Fruit fly (Drosophila melanogaster) whole organism, embryonic: ENCODE results near the gene CG6277.

Source experiments
- CG12744 ChIP-seq: fragments of 200-800 bp; sonication (Bioruptor generic); optimal IDR thresholded peaks from 2 replicates; lab custom pipeline; 2016; ENCODE audit warnings: missing biosample characterization, missing genetic modification characterization
- CG16813 ChIP-seq: fragments of 200-800 bp; sonication (Bioruptor generic); IDR thresholded peaks from 3 replicates; pipeline ENCODE4 v1.3.6; 2022; ENCODE audit warnings: missing biosample characterization, missing genetic modification characterization; ENCODE audit not compliant: partially characterized antibody
- CG30403 ChIP-seq: fragments of 200-800 bp; sonication (Bioruptor generic); optimal IDR thresholded peaks from 3 replicates; lab custom pipeline; 2016; ENCODE audit warnings: missing biosample characterization, missing genetic modification characterization
- CG9876 ChIP-seq: fragments of 200-800 bp; sonication (Bioruptor generic); optimal IDR thresholded peaks from 2 replicates; lab custom pipeline; 2016; ENCODE audit warnings: missing biosample characterization, missing genetic modification characterization
- HmgZ ChIP-seq: fragments of 200-800 bp; sonication (Bioruptor generic); optimal IDR thresholded peaks from 2 replicates; lab custom pipeline; 2018; ENCODE audit warnings: missing biosample characterization, mild to moderate bottlenecking, missing genetic modification characterization
- Usf ChIP-seq: fragments of 200-800 bp; sonication (Bioruptor generic); optimal IDR thresholded peaks from 2 replicates; lab custom pipeline; 2017; ENCODE audit warnings: missing genotype, missing biosample characterization, missing genetic modification characterization
- abd-A ChIP-seq: fragments of 200-800 bp; sonication (Bioruptor generic); optimal IDR thresholded peaks from 3 replicates; lab custom pipeline; 2019; ENCODE audit warnings: missing biosample characterization, mild to moderate bottlenecking, missing genetic modification characterization, moderate library complexity
- br ChIP-seq: fragments of >200 bp; optimal IDR thresholded peaks from 2 replicates; lab custom pipeline; 2017
- crp ChIP-seq, 2 experiments: fragments of 200-800 bp; sonication (Bioruptor generic); optimal IDR thresholded peaks; 2 replicates in 1 of 2; 3 replicates in 1 of 2; lab custom pipeline; 2017; ENCODE audit warnings: missing biosample characterization in 2 of 2, missing genetic modification characterization in 2 of 2, mild to moderate bottlenecking in 1 of 2, moderate library complexity in 1 of 2
- dysf ChIP-seq: fragments of 200-800 bp; sonication (Bioruptor generic); IDR thresholded peaks from 3 replicates; pipeline ENCODE4 v1.3.6; 2022; ENCODE audit warnings: missing biosample characterization, missing genetic modification characterization
- pan ChIP-seq, 4 experiments: fragments of >200 bp in 3 of 4; fragments of 200-800 bp in 1 of 4; sonication (Bioruptor generic) in 1 of 4; optimal IDR thresholded peaks in 3 of 4; IDR thresholded peaks in 1 of 4; 2 replicates each; pipeline versions ENCODE4 v1.3.6 to Lab custom; 2017 to 2022; ENCODE audit warnings: missing biosample characterization in 2 of 4, missing genetic modification characterization in 2 of 4, mixed read lengths in 1 of 4

dm6 chr3R:27026009-27026408, 3.0 kb upstream of the CG6277 start, which contains the start of gene CG6271:
- TF ChIP-seq CG9876 (GFP tag; lab: Kevin White, UChicago): no peak
- no peak for TF ChIP-seq br
- TF ChIP-seq Usf (GFP tag; lab: Kevin White, UChicago): no peak
- TF ChIP-seq dysf (GFP tag; lab: Robert Waterston, UW): no peak
- no peak for TF ChIP-seq abd-A (tag; lab: Kevin White, UChicago)
- TF ChIP-seq CG30403 (GFP tag; lab: Kevin White, UChicago): no peak
- TF ChIP-seq CG16813 (GFP tag; lab: Robert Waterston, UW): no peak
- no peak for TF ChIP-seq pan (optimal IDR thresholded peaks at IDR 0.05; lab: Kevin White, UChicago)
- TF ChIP-seq pan (GFP tag; optimal IDR thresholded peaks at IDR 0.05 in 1 of 2, IDR thresholded peaks at IDR 0.05 in 1 of 2): no peak
- TF ChIP-seq CG12744 (GFP tag; lab: Kevin White, UChicago): no peak
- TF ChIP-seq HmgZ (tag; lab: Kevin White, UChicago): no peak
- no peak for TF ChIP-seq crp (GFP tag; optimal IDR thresholded peaks at IDR 0.05; lab: Kevin White, UChicago)
